Worm (Caenorhabditis elegans) whole organism, L3 larva: ENCODE data around the gene Y37E11AR.7.

Experiments used
- aly-2 ChIP-seq: fragments of 150-350 bp; optimal IDR thresholded peaks from 2 replicates; lab custom pipeline; 2014; ENCODE audit warnings: missing biosample characterization, missing genetic modification characterization
- ceh-16 ChIP-seq: sonication (generic microtip); optimal IDR thresholded peaks from 2 replicates; lab custom pipeline; 2017; ENCODE audit warnings: missing biosample characterization, missing genetic modification characterization
- ceh-28 ChIP-seq: fragments of 150-350 bp; optimal IDR thresholded peaks from 2 replicates; lab custom pipeline; 2014; ENCODE audit warnings: missing biosample characterization, missing genetic modification reagents, missing genetic modification characterization
- ceh-82 ChIP-seq: fragments of 150-350 bp; optimal IDR thresholded peaks from 2 replicates; lab custom pipeline; 2014; ENCODE audit warnings: missing biosample characterization, missing genetic modification characterization
- ceh-9 ChIP-seq: sonication (generic microtip); optimal IDR thresholded peaks from 2 replicates; lab custom pipeline; 2018; ENCODE audit warnings: missing biosample characterization, missing genetic modification characterization
- egl-5 ChIP-seq: fragments of 150-350 bp; optimal IDR thresholded peaks from 2 replicates; lab custom pipeline; 2017; ENCODE audit warnings: missing biosample characterization, missing genetic modification reagents, missing genetic modification characterization, inconsistent platforms
- elt-1 ChIP-seq: fragments of 150-350 bp; optimal IDR thresholded peaks from 2 replicates; lab custom pipeline; 2014; ENCODE audit warnings: missing biosample characterization, missing genetic modification characterization
- elt-2 ChIP-seq: sonication (generic microtip); optimal IDR thresholded peaks from 2 replicates; lab custom pipeline; 2016; ENCODE audit warnings: missing genetic modification reagents, mild to moderate bottlenecking, missing genetic modification characterization, missing compliant biosample characterization
- fkh-10 ChIP-seq: sonication (generic microtip); optimal IDR thresholded peaks from 2 replicates; lab custom pipeline; 2017; ENCODE audit warnings: missing biosample characterization, missing genetic modification reagents, missing genetic modification characterization
- fkh-2 ChIP-seq: fragments of 150-350 bp; optimal IDR thresholded peaks from 2 replicates; lab custom pipeline; 2014; ENCODE audit warnings: missing biosample characterization, missing genetic modification reagents, missing genetic modification characterization
- fos-1 ChIP-seq: fragments of 150-350 bp; optimal IDR thresholded peaks from 2 replicates; lab custom pipeline; 2014; ENCODE audit warnings: missing biosample characterization, missing genetic modification characterization
- hmg-11 ChIP-seq: sonication (generic microtip); optimal IDR thresholded peaks from 2 replicates; lab custom pipeline; 2016; ENCODE audit warnings: missing genetic modification characterization, missing compliant biosample characterization
- lin-15B ChIP-seq: fragments of 150-350 bp; optimal IDR thresholded peaks from 2 replicates; lab custom pipeline; 2014; ENCODE audit warnings: missing biosample characterization, missing genetic modification characterization
- lin-39 ChIP-seq: fragments of 150-350 bp; optimal IDR thresholded peaks from 2 replicates; lab custom pipeline; 2018; ENCODE audit warnings: missing biosample characterization, missing genetic modification reagents, missing genetic modification characterization
- lsy-12 ChIP-seq: sonication (generic microtip); optimal IDR thresholded peaks from 2 replicates; lab custom pipeline; 2016; ENCODE audit warnings: mild to moderate bottlenecking, missing genetic modification characterization, missing compliant biosample characterization
- mdl-1 ChIP-seq: fragments of 150-350 bp; optimal IDR thresholded peaks from 2 replicates; lab custom pipeline; 2014; ENCODE audit warnings: missing biosample characterization, missing genetic modification characterization
- mml-1 ChIP-seq: fragments of 150-350 bp; sonication (generic microtip); optimal IDR thresholded peaks from 3 replicates; lab custom pipeline; 2014; ENCODE audit warnings: missing biosample characterization, missing genetic modification characterization
- nfya-1 ChIP-seq: sonication (generic microtip); optimal IDR thresholded peaks from 2 replicates; lab custom pipeline; 2017; ENCODE audit warnings: missing genetic modification characterization, mild to moderate bottlenecking, missing compliant biosample characterization, antibody characterized with exemption, moderate library complexity; ENCODE audit not compliant: insufficient read depth
- nhr-12 ChIP-seq: fragments of 150-350 bp; optimal IDR thresholded peaks from 2 replicates; lab custom pipeline; 2014; ENCODE audit warnings: missing biosample characterization, missing genetic modification characterization
- nhr-25 ChIP-seq: sonication (generic microtip); optimal IDR thresholded peaks from 2 replicates; lab custom pipeline; 2017; ENCODE audit warnings: missing biosample characterization, missing genetic modification characterization
- nhr-76 ChIP-seq: fragments of 150-350 bp; sonication (generic microtip); optimal IDR thresholded peaks from 5 replicates; lab custom pipeline; 2014; ENCODE audit warnings: missing biosample characterization, missing genetic modification characterization
- pha-4 ChIP-seq: fragments of 150-350 bp; optimal IDR thresholded peaks from 2 replicates; lab custom pipeline; 2014; ENCODE audit warnings: missing biosample characterization, missing genetic modification reagents, missing genetic modification characterization
- pqm-1 ChIP-seq: fragments of 150-350 bp; optimal IDR thresholded peaks from 2 replicates; lab custom pipeline; 2017; ENCODE audit warnings: missing biosample characterization, missing genetic modification characterization, inconsistent platforms
- sea-2 ChIP-seq: fragments of 150-350 bp; sonication (generic microtip); optimal IDR thresholded peaks from 4 replicates; lab custom pipeline; 2014; ENCODE audit warnings: missing biosample characterization, missing genetic modification reagents, missing genetic modification characterization
- skn-1 ChIP-seq: fragments of 150-350 bp; optimal IDR thresholded peaks from 2 replicates; lab custom pipeline; 2014; ENCODE audit warnings: missing biosample characterization, missing genetic modification characterization
- unc-39 ChIP-seq: sonication (generic microtip); optimal IDR thresholded peaks from 4 replicates; lab custom pipeline; 2017; ENCODE audit warnings: missing biosample characterization, missing genetic modification characterization
- unc-62 ChIP-seq: fragments of 150-350 bp; sonication (generic microtip); optimal IDR thresholded peaks from 4 replicates; lab custom pipeline; 2014; ENCODE audit warnings: missing biosample characterization, missing genetic modification reagents, missing genetic modification characterization
- ztf-11 ChIP-seq: fragments of 150-350 bp; optimal IDR thresholded peaks from 2 replicates; lab custom pipeline; 2014; ENCODE audit warnings: missing biosample characterization, missing genetic modification characterization

The Y37E11AR.7 gene

DNA sequence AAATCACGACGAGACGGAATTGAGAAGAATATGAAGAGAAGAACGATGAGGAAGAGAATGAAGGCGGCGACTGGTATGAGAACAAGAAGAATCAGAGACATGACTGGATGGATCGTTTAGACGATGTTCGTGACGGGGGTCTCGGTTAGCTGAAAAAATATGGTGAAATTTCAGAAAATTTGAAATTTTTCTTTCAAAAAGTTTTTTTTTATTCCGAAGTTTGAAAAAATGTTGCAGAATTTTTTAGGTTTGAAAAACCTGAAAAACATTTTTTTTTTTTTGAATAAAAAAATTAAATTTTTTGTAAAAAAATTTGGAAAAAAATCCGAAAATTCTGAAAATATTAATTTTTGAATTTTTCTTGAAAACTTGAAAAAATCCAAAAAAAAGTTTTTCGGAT, 36.2 kb downstream of the Y37E11AR.7 start, which contains the start of gene Y37E11AM.3:
TSS of gene Y37E11AM.3 (minus strand) at position 101 of the 400 bp plus-strand sequence.
- no peak for TF ChIP-seq fkh-10 (GFP tag; lab: Kevin White, UChicago)
- no peak for TF ChIP-seq sea-2 (GFP tag; lab: Kevin White, UChicago)
- no peak for TF ChIP-seq fkh-2 (tag; lab: Kevin White, UChicago)
- no peak for TF ChIP-seq ceh-16 (tag; lab: Kevin White, UChicago)
- TF ChIP-seq nhr-25 = no peak
- no peak for TF ChIP-seq mml-1 (tag; lab: Kevin White, UChicago)
- no peak for TF ChIP-seq unc-62 (GFP tag; lab: Kevin White, UChicago)
- TF ChIP-seq elt-1 (tag; lab: Kevin White, UChicago) = no peak
- TF ChIP-seq nhr-76 (tag; lab: Kevin White, UChicago) = no peak
- TF ChIP-seq pha-4 (tag; lab: Kevin White, UChicago) = no peak
- no peak for TF ChIP-seq nhr-12 (tag; lab: Kevin White, UChicago)
- no peak for TF ChIP-seq lin-39 (tag; lab: Kevin White, UChicago)
- TF ChIP-seq mdl-1 (tag; lab: Kevin White, UChicago) = no peak
- TF ChIP-seq pqm-1 = no peak
- TF ChIP-seq hmg-11 = no peak
- TF ChIP-seq ceh-82 (tag; lab: Kevin White, UChicago) = no peak

ce11 chrIV:3710737-3711136, 44.5 kb downstream of the Y37E11AR.7 start:
- TF ChIP-seq pqm-1 = no peak
- no peak for TF ChIP-seq lin-15B
- no peak for TF ChIP-seq mml-1 (tag; lab: Kevin White, UChicago)
- TF ChIP-seq fos-1 (tag; lab: Kevin White, UChicago) = no peak
- no peak for TF ChIP-seq fkh-10 (GFP tag; lab: Kevin White, UChicago)
- TF ChIP-seq aly-2 = no peak
- no peak for TF ChIP-seq ceh-9 (tag; lab: Kevin White, UChicago)
- TF ChIP-seq ceh-28 = no peak
- TF ChIP-seq nhr-25 = no peak
- TF ChIP-seq ztf-11 = no peak
- no peak for TF ChIP-seq lsy-12 (tag; lab: Kevin White, UChicago)
- TF ChIP-seq lin-39 (tag; lab: Kevin White, UChicago) = no peak

DNA sequence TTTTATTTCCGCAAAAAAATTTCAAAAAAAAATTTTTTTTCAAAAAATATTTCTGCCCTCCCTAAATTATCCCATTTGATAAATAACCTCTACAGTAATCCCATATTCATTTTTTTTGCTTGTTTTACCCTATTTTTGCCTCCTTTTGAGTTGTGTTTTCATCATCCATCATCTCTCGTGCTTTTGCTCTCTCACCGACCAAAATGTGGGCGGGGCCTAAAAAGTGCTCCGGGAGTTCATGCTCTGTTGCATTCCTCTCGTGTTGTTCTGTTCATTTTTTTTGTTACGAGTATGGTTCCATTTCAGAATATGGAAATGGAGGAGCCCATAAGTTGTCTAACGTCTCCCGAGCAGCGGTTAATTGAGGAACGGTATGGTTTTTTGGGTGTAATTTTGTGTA, 46.1 kb downstream of the Y37E11AR.7 start, which contains the start of gene Y37E11AL.1:
TSS of gene Y37E11AL.1 (plus strand) at position 301 of the 400 bp plus-strand sequence.
- TF ChIP-seq ceh-9 (tag; lab: Kevin White, UChicago) = no peak
- no peak for TF ChIP-seq ceh-28
- no peak for TF ChIP-seq skn-1 (tag; lab: Kevin White, UChicago)
- no peak for TF ChIP-seq egl-5 (tag; lab: Kevin White, UChicago)
- no peak for TF ChIP-seq nhr-76 (tag; lab: Kevin White, UChicago)
- no peak for TF ChIP-seq unc-62 (GFP tag; lab: Kevin White, UChicago)
- no peak for TF ChIP-seq unc-39 (tag; lab: Kevin White, UChicago)
- TF ChIP-seq nfya-1 (tag; lab: Kevin White, UChicago) = no peak
- TF ChIP-seq fkh-2 (tag; lab: Kevin White, UChicago) = no peak
- TF ChIP-seq elt-2 (tag; lab: Kevin White, UChicago) = no peak
- no peak for TF ChIP-seq sea-2 (GFP tag; lab: Kevin White, UChicago)
- no peak for TF ChIP-seq nhr-25
